Worm (Caenorhabditis elegans) whole organism, L4/young adult: Measurements from ENCODE around the gene pgl-1.

Source experiments
- W03F9.2 ChIP-seq: fragments of 150-350 bp; optimal IDR thresholded peaks from 2 replicates; lab custom pipeline; 2014; ENCODE audit warnings: missing biosample characterization, missing genetic modification characterization
- dao-5 ChIP-seq: sonication (generic microtip); optimal IDR thresholded peaks from 2 replicates; lab custom pipeline; 2016; ENCODE audit warnings: missing genotype, missing genetic modification characterization, moderate library complexity, missing compliant biosample characterization
- him-1 ChIP-seq: sonication (generic microtip); optimal IDR thresholded peaks from 2 replicates; lab custom pipeline; 2016; ENCODE audit warnings: missing genotype, missing genetic modification reagents, missing genetic modification characterization, missing compliant biosample characterization

DNA sequence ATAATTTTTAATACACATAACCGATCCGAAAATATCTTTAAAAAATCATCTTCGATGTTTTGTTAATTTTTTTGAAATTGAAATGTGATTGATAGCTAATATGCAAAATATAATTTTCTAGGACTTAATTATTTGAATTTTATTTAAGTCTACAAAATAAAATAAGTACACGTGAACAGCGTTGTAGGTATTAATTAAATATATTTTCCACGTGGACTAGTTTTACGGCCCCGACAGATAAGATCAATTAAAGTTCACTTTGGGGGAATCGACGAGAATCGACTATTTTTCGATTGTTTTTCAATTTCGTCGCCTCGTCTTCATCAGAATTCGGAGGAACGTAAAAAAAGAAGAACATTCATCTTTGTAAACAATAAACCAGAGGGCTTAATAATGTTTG lies 22.1 kb upstream of the pgl-1 start, which contains the start of gene C25A8.5:
- no peak for TF ChIP-seq him-1 (tag; lab: Kevin White, UChicago)
- TF ChIP-seq dao-5 (tag; lab: Kevin White, UChicago) = no peak
- TF ChIP-seq W03F9.2 (tag; lab: Kevin White, UChicago) = no peak
